Fruit fly (Drosophila melanogaster) whole organism: ENCODE measurements around the gene CG31904.

Source experiments
- CG8478 ChIP-seq: fragments of >200 bp; optimal IDR thresholded peaks from 2 replicates; lab custom pipeline; 2018; ENCODE audit warnings: inconsistent platforms
- Dll ChIP-seq: fragments of >200 bp; optimal IDR thresholded peaks from 2 replicates; lab custom pipeline; 2017
- EcR ChIP-seq, 2 experiments: fragments of >200 bp; optimal IDR thresholded peaks; 2 replicates each; lab custom pipeline; 2017; ENCODE audit warnings: missing biosample characterization in 2 of 2, missing genetic modification characterization in 2 of 2, missing genetic modification reagents in 2 of 2
- pan ChIP-seq: fragments of >200 bp; optimal IDR thresholded peaks from 2 replicates; lab custom pipeline; 2017
- psq ChIP-seq: fragments of >200 bp; optimal IDR thresholded peaks from 2 replicates; lab custom pipeline; 2017
- usp ChIP-seq: fragments of >200 bp; optimal IDR thresholded peaks from 2 replicates; lab custom pipeline; 2017; ENCODE audit warnings: missing biosample characterization, missing genetic modification characterization, mixed read lengths

dm6 chr2L:7711034-7711685, 27.4 kb downstream of the CG31904 start:
- TF ChIP-seq Dll (lab: Kevin White, UChicago) (no peak), pan (lab: Kevin White, UChicago) (no peak), psq (lab: Kevin White, UChicago) (no peak), EcR (GFP tag; optimal IDR thresholded peaks at IDR 0.05; lab: Kevin White, UChicago) (no peak), CG8478 (lab: Kevin White, UChicago) (no peak), usp (no peak)
